Fruit fly (Drosophila melanogaster) whole organism: Measurements from ENCODE around the gene Rbm13.

Experiments
- CG8478 ChIP-seq: fragments of >200 bp; optimal IDR thresholded peaks from 2 replicates; lab custom pipeline; 2018; ENCODE audit warnings: inconsistent platforms
- psq ChIP-seq: fragments of >200 bp; optimal IDR thresholded peaks from 2 replicates; lab custom pipeline; 2017
- usp ChIP-seq: fragments of >200 bp; optimal IDR thresholded peaks from 2 replicates; lab custom pipeline; 2017; ENCODE audit warnings: missing biosample characterization, missing genetic modification characterization, mixed read lengths

DNA sequence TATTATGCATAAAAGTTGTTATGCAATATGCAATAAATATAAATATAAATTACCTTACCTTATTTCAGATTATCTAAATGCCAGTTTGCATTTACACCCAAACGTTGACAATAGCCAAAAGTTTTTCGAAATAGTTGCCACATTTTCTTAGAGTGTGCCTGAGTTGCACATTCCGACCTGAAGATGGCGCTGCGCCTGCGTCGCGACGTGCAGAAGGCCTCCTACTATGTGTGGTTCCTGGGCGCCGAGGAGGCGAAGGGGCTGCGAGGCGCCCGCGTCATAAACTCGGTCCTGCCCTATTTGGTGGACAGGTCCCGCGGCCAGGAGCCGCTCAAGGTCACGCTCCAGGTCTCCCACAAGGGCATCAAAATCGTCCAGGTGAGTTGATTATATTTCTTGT, 34.0 kb upstream of the Rbm13 start:
- no peak for TF ChIP-seq psq (lab: Kevin White, UChicago)
- no peak for TF ChIP-seq CG8478 (lab: Kevin White, UChicago)
- no peak for TF ChIP-seq usp
